Worm (Caenorhabditis elegans): Measurements from ENCODE around the gene srx-87.

The srx-87 gene

ce11 chrV:11615948-11616681 is 51.4 kb downstream of the srx-87 start, which contains the start of gene nlp-24 (continued):
- TF ChIP-seq nhr-10 (tag; optimal IDR thresholded peaks at IDR 0.05), result no peak
- TF ChIP-seq crh-2 (tag; optimal IDR thresholded peaks at IDR 0.05), result peak; percentile 19
- TF ChIP-seq elt-3 (tag; optimal IDR thresholded peaks at IDR 0.05), result no peak
- TF ChIP-seq ZK546.5 (tag; optimal IDR thresholded peaks at IDR 0.05), result no peak
- TF ChIP-seq peb-1 (tag; optimal IDR thresholded peaks at IDR 0.05), result no peak
- peak; percentile 2 for TF ChIP-seq elt-1 (tag; optimal IDR thresholded peaks at IDR 0.05)
- no peak for TF ChIP-seq egl-27 (tag; optimal IDR thresholded peaks at IDR 0.05)
- TF ChIP-seq nhr-25 (tag; optimal IDR thresholded peaks at IDR 0.05), result peak; percentile 90
- TF ChIP-seq nhr-21 (tag; optimal IDR thresholded peaks at IDR 0.05), result peak; percentile 70
- TF ChIP-seq sem-4 (tag; optimal IDR thresholded peaks at IDR 0.05), result no peak
- no peak for TF ChIP-seq zag-1 (tag; optimal IDR thresholded peaks at IDR 0.05)
- TF ChIP-seq R02D3.7 (tag; optimal IDR thresholded peaks at IDR 0.05), result no peak
- peak; percentile 76 for TF ChIP-seq ama-1 (optimal IDR thresholded peaks at IDR 0.05)
- TF ChIP-seq lin-13 (GFP tag; optimal IDR thresholded peaks at IDR 0.05), result no peak
- TF ChIP-seq nhr-129 (tag; optimal IDR thresholded peaks at IDR 0.05), result peak; percentile 24
- peak in 1 of 2 experiments; percentile 46 for TF ChIP-seq lsy-2 (tag; optimal IDR thresholded peaks at IDR 0.05)
- TF ChIP-seq ztf-11 (tag; optimal IDR thresholded peaks at IDR 0.05), result no peak
- TF ChIP-seq gmeb-1 (tag; optimal IDR thresholded peaks at IDR 0.05), result no peak
- TF ChIP-seq ztf-4 (tag; optimal IDR thresholded peaks at IDR 0.05), result no peak
- no peak for TF ChIP-seq nhr-12 (tag; optimal IDR thresholded peaks at IDR 0.05)
